Worm (Caenorhabditis elegans) whole organism, L3 larva: ENCODE results near the gene C06G4.4.

Experiments used
- R02D3.7 ChIP-seq: fragments of 150-350 bp; optimal IDR thresholded peaks from 2 replicates; lab custom pipeline; 2014; ENCODE audit warnings: missing biosample characterization, missing genetic modification characterization
- ama-1 ChIP-seq: fragments of 150-350 bp; optimal IDR thresholded peaks from 2 replicates; lab custom pipeline; 2018
- ceh-16 ChIP-seq: sonication (generic microtip); optimal IDR thresholded peaks from 2 replicates; lab custom pipeline; 2017; ENCODE audit warnings: missing biosample characterization, missing genetic modification characterization
- ceh-28 ChIP-seq: fragments of 150-350 bp; optimal IDR thresholded peaks from 2 replicates; lab custom pipeline; 2014; ENCODE audit warnings: missing biosample characterization, missing genetic modification reagents, missing genetic modification characterization
- ceh-9 ChIP-seq: sonication (generic microtip); optimal IDR thresholded peaks from 2 replicates; lab custom pipeline; 2018; ENCODE audit warnings: missing biosample characterization, missing genetic modification characterization
- daf-12 ChIP-seq: fragments of 150-350 bp; optimal IDR thresholded peaks from 2 replicates; lab custom pipeline; 2014; ENCODE audit warnings: missing biosample characterization, missing genetic modification reagents, missing genetic modification characterization
- egl-27 ChIP-seq: sonication (generic microtip); optimal IDR thresholded peaks from 4 replicates; lab custom pipeline; 2017; ENCODE audit warnings: missing biosample characterization, missing genetic modification reagents, missing genetic modification characterization
- elt-1 ChIP-seq: fragments of 150-350 bp; optimal IDR thresholded peaks from 2 replicates; lab custom pipeline; 2014; ENCODE audit warnings: missing biosample characterization, missing genetic modification characterization
- elt-2 ChIP-seq: sonication (generic microtip); optimal IDR thresholded peaks from 2 replicates; lab custom pipeline; 2016; ENCODE audit warnings: missing genetic modification reagents, mild to moderate bottlenecking, missing genetic modification characterization, missing compliant biosample characterization
- elt-3 ChIP-seq, 3 experiments: fragments of 150-350 bp in 1 of 3; sonication (generic microtip) in 2 of 3; optimal IDR thresholded peaks; 2 replicates in 2 of 3; 4 replicates in 1 of 3; lab custom pipeline; 2014 to 2017; ENCODE audit warnings: missing biosample characterization in 3 of 3, missing genetic modification characterization in 3 of 3
- fkh-10 ChIP-seq: sonication (generic microtip); optimal IDR thresholded peaks from 2 replicates; lab custom pipeline; 2017; ENCODE audit warnings: missing biosample characterization, missing genetic modification reagents, missing genetic modification characterization
- fos-1 ChIP-seq: fragments of 150-350 bp; optimal IDR thresholded peaks from 2 replicates; lab custom pipeline; 2014; ENCODE audit warnings: missing biosample characterization, missing genetic modification characterization
- hmg-11 ChIP-seq: sonication (generic microtip); optimal IDR thresholded peaks from 2 replicates; lab custom pipeline; 2016; ENCODE audit warnings: missing genetic modification characterization, missing compliant biosample characterization
- jun-1 ChIP-seq: fragments of 150-350 bp; optimal IDR thresholded peaks from 2 replicates; lab custom pipeline; 2014; ENCODE audit warnings: missing biosample characterization, missing genetic modification reagents, missing genetic modification characterization
- lin-15B ChIP-seq: fragments of 150-350 bp; optimal IDR thresholded peaks from 2 replicates; lab custom pipeline; 2014; ENCODE audit warnings: missing biosample characterization, missing genetic modification characterization
- lsy-12 ChIP-seq: sonication (generic microtip); optimal IDR thresholded peaks from 2 replicates; lab custom pipeline; 2016; ENCODE audit warnings: mild to moderate bottlenecking, missing genetic modification characterization, missing compliant biosample characterization
- mml-1 ChIP-seq: fragments of 150-350 bp; sonication (generic microtip); optimal IDR thresholded peaks from 3 replicates; lab custom pipeline; 2014; ENCODE audit warnings: missing biosample characterization, missing genetic modification characterization
- nfya-1 ChIP-seq: sonication (generic microtip); optimal IDR thresholded peaks from 2 replicates; lab custom pipeline; 2017; ENCODE audit warnings: missing genetic modification characterization, mild to moderate bottlenecking, missing compliant biosample characterization, antibody characterized with exemption, moderate library complexity; ENCODE audit not compliant: insufficient read depth
- nhr-11 ChIP-seq: fragments of 150-350 bp; optimal IDR thresholded peaks from 2 replicates; lab custom pipeline; 2014; ENCODE audit warnings: missing biosample characterization, missing genetic modification characterization
- nhr-237 ChIP-seq: fragments of 150-350 bp; optimal IDR thresholded peaks from 2 replicates; lab custom pipeline; 2014; ENCODE audit warnings: missing biosample characterization, missing genetic modification characterization
- nhr-25 ChIP-seq: sonication (generic microtip); optimal IDR thresholded peaks from 2 replicates; lab custom pipeline; 2017; ENCODE audit warnings: missing biosample characterization, missing genetic modification characterization
- nhr-28 ChIP-seq: fragments of 150-350 bp; optimal IDR thresholded peaks from 2 replicates; lab custom pipeline; 2014; ENCODE audit warnings: missing biosample characterization, missing genetic modification characterization
- nhr-43 ChIP-seq: sonication (generic microtip); optimal IDR thresholded peaks from 2 replicates; lab custom pipeline; 2016; ENCODE audit warnings: mild to moderate bottlenecking, missing genetic modification characterization, missing compliant biosample characterization; ENCODE audit not compliant: poor library complexity, severe bottlenecking
- nhr-76 ChIP-seq: fragments of 150-350 bp; sonication (generic microtip); optimal IDR thresholded peaks from 5 replicates; lab custom pipeline; 2014; ENCODE audit warnings: missing biosample characterization, missing genetic modification characterization
- pha-4 ChIP-seq: fragments of 150-350 bp; optimal IDR thresholded peaks from 2 replicates; lab custom pipeline; 2014; ENCODE audit warnings: missing biosample characterization, missing genetic modification reagents, missing genetic modification characterization
- sea-2 ChIP-seq: fragments of 150-350 bp; sonication (generic microtip); optimal IDR thresholded peaks from 4 replicates; lab custom pipeline; 2014; ENCODE audit warnings: missing biosample characterization, missing genetic modification reagents, missing genetic modification characterization
- skn-1 ChIP-seq: fragments of 150-350 bp; optimal IDR thresholded peaks from 2 replicates; lab custom pipeline; 2014; ENCODE audit warnings: missing biosample characterization, missing genetic modification characterization
- snpc-4 ChIP-seq: fragments of 150-350 bp; optimal IDR thresholded peaks from 2 replicates; lab custom pipeline; 2014; ENCODE audit warnings: missing biosample characterization, missing genetic modification characterization
- tbx-2 ChIP-seq: sonication (generic microtip); optimal IDR thresholded peaks from 2 replicates; lab custom pipeline; 2016; ENCODE audit warnings: mild to moderate bottlenecking, missing genetic modification characterization, missing compliant biosample characterization
- unc-39 ChIP-seq: sonication (generic microtip); optimal IDR thresholded peaks from 4 replicates; lab custom pipeline; 2017; ENCODE audit warnings: missing biosample characterization, missing genetic modification characterization
- unc-62 ChIP-seq: fragments of 150-350 bp; sonication (generic microtip); optimal IDR thresholded peaks from 4 replicates; lab custom pipeline; 2014; ENCODE audit warnings: missing biosample characterization, missing genetic modification reagents, missing genetic modification characterization
- ztf-4 ChIP-seq: fragments of 150-350 bp; optimal IDR thresholded peaks from 2 replicates; lab custom pipeline; 2014; ENCODE audit warnings: missing biosample characterization, missing genetic modification characterization

C06G4.4 gene

ce11 chrIII:8009769-8010168, 32.2 kb upstream of the C06G4.4 start, which contains the start of gene cit-1.1 (continued):
- no peak for TF ChIP-seq ceh-16
- no peak for TF ChIP-seq nhr-43
- no peak for TF ChIP-seq elt-3 (tag; optimal IDR thresholded peaks at IDR 0.05; lab: Kevin White, UChicago)
- TF ChIP-seq ceh-9 (tag; lab: Kevin White, UChicago): no peak
- TF ChIP-seq unc-39: no peak
- no peak for TF ChIP-seq lsy-12
- TF ChIP-seq ceh-28 (tag; lab: Kevin White, UChicago): no peak
- TF ChIP-seq elt-2: peak; percentile 19
- no peak for TF ChIP-seq nhr-237 (tag; lab: Kevin White, UChicago)
- no peak for TF ChIP-seq fos-1 (tag; lab: Kevin White, UChicago)
- TF ChIP-seq unc-62 (GFP tag; lab: Kevin White, UChicago): no peak
- TF ChIP-seq egl-27 (tag; lab: Kevin White, UChicago): no peak
- TF ChIP-seq daf-12 (tag; lab: Kevin White, UChicago): no peak
- TF ChIP-seq ama-1: no peak
- TF ChIP-seq nhr-28 (tag; lab: Kevin White, UChicago): no peak
- no peak for TF ChIP-seq nhr-76
- TF ChIP-seq nhr-11 (tag; lab: Kevin White, UChicago): no peak
- TF ChIP-seq, all 47 proteins: peak for 7

ce11 chrIII:8004091-8004490, 26.5 kb upstream of the C06G4.4 start, which contains the start of gene C06G4.6:
Gene C06G4.6, plus strand, starts transcription at chrIII:8004391.
- TF ChIP-seq nhr-25 (tag; lab: Kevin White, UChicago) (no peak), nhr-76 (no peak), tbx-2 (no peak), daf-12 (tag; lab: Kevin White, UChicago) (no peak)

ce11 chrIII:8001557-8001956, 23.9 kb upstream of the C06G4.4 start:
- TF ChIP-seq tbx-2 (no peak), mml-1 (no peak), elt-3 (tag; optimal IDR thresholded peaks at IDR 0.05; lab: Kevin White, UChicago) (no peak), unc-62 (GFP tag; lab: Kevin White, UChicago) (no peak), nhr-11 (tag; lab: Kevin White, UChicago) (no peak), jun-1 (tag; lab: Kevin White, UChicago) (no peak), nfya-1 (tag; lab: Kevin White, UChicago) (no peak), ztf-4 (no peak), lin-15B (tag; lab: Kevin White, UChicago) (no peak)

- TF ChIP-seq nhr-11 (tag; lab: Kevin White, UChicago) (no peak), ceh-9 (tag; lab: Kevin White, UChicago) (no peak), pha-4 (tag; lab: Kevin White, UChicago) (no peak), nhr-28 (tag; lab: Kevin White, UChicago) (no peak), snpc-4 (tag; lab: Kevin White, UChicago) (no peak), fkh-10 (no peak), hmg-11 (tag; lab: Kevin White, UChicago) (no peak), R02D3.7 (tag; lab: Kevin White, UChicago) (no peak), tbx-2 (no peak), unc-39 (no peak)
Measured at ce11 chrIII:7997447-7998046, 19.9 kb upstream of the C06G4.4 start.

- TF ChIP-seq skn-1 (tag; lab: Kevin White, UChicago) (no peak), lsy-12 (no peak), nhr-11 (tag; lab: Kevin White, UChicago) (no peak), daf-12 (tag; lab: Kevin White, UChicago) (no peak), nhr-25 (tag; lab: Kevin White, UChicago) (no peak), elt-1 (no peak), nfya-1 (tag; lab: Kevin White, UChicago) (no peak), nhr-76 (no peak), ceh-9 (tag; lab: Kevin White, UChicago) (no peak), R02D3.7 (tag; lab: Kevin White, UChicago) (no peak), elt-3 (tag; optimal IDR thresholded peaks at IDR 0.05; lab: Kevin White, UChicago) (no peak), sea-2 (GFP tag; lab: Kevin White, UChicago) (no peak)
- TF ChIP-seq, all 47 proteins: peak for 0
Measured at ce11 chrIII:7996353-7996752, 18.7 kb upstream of the C06G4.4 start, which contains the start of gene npr-17. Gene npr-17, minus strand, starts transcription at chrIII:7996453.
